Worm (Caenorhabditis elegans): ENCODE measurements around the gene toh-1.

DNA sequence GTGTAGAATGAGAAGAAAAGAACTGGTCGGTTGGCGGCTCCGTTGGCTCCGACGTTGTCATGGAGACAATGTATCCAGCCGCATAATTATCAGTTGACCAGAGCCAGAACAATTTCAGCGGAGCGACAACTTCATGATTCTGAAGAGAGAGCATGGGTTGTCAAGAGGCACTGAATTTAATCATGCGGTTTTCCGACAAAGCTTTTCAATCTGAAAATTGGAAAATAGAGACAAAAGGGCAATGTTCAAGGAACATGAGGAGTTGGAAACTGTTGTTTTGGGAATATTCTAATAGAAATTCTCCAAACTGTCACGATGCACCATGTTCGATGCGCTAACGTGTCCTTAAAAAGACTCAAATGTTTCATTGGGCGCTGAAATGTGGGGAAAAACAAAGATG lies 4.4 kb downstream of the toh-1 start, which contains the start of gene xbx-5:
- TF ChIP-seq flt-1 (GFP tag; IDR thresholded peaks at IDR 0.05) (no peak), klf-2 (GFP tag; conservative IDR thresholded peaks at IDR 0.05) (no peak), ztf-23 (GFP tag; IDR thresholded peaks at IDR 0.05) (no peak), ref-1 (GFP tag; conservative IDR thresholded peaks at IDR 0.05) (no peak), tab-1 (GFP tag; IDR thresholded peaks at IDR 0.05) (no peak), T22C8.4 (GFP tag; IDR thresholded peaks at IDR 0.05) (no peak), cog-1 (tag; optimal IDR thresholded peaks at IDR 0.05) (no peak), med-1 (GFP tag; optimal IDR thresholded peaks at IDR 0.05; ENCODE audit: insufficient read depth) (no peak)
